Worm (Caenorhabditis elegans) whole organism, L2 larva: Measurements from ENCODE around the gene bus-2.

Experiments used
- ama-1 ChIP-seq: fragments of 150-350 bp; optimal IDR thresholded peaks from 2 replicates; lab custom pipeline; 2018; ENCODE audit warnings: inconsistent platforms
- nhr-12 ChIP-seq: fragments of 150-350 bp; optimal IDR thresholded peaks from 2 replicates; lab custom pipeline; 2014; ENCODE audit warnings: missing biosample characterization, missing genetic modification characterization
- nhr-77 ChIP-seq: fragments of 150-350 bp; optimal IDR thresholded peaks from 2 replicates; lab custom pipeline; 2014; ENCODE audit warnings: missing biosample characterization, missing genetic modification characterization

ce11 chrIV:1708426-1708826, 8.7 kb downstream of the bus-2 start:
- no peak for TF ChIP-seq ama-1
- TF ChIP-seq nhr-77 (tag; lab: Kevin White, UChicago) = no peak
- TF ChIP-seq nhr-12 (tag; lab: Kevin White, UChicago) = no peak
